Worm (Caenorhabditis elegans) whole organism, dauer: Measurements from ENCODE around the gene zip-1.
"Not testable (repeated sequence)": the region's sequence is repeated elsewhere in the genome, so short reads cannot be mapped to it uniquely, and the experiment has no call there.

Source experiments
- unc-62 ChIP-seq: sonication (generic microtip); optimal IDR thresholded peaks from 2 replicates; lab custom pipeline; 2017; ENCODE audit warnings: missing biosample characterization, missing genetic modification reagents, missing genetic modification characterization

zip-1 gene

DNA sequence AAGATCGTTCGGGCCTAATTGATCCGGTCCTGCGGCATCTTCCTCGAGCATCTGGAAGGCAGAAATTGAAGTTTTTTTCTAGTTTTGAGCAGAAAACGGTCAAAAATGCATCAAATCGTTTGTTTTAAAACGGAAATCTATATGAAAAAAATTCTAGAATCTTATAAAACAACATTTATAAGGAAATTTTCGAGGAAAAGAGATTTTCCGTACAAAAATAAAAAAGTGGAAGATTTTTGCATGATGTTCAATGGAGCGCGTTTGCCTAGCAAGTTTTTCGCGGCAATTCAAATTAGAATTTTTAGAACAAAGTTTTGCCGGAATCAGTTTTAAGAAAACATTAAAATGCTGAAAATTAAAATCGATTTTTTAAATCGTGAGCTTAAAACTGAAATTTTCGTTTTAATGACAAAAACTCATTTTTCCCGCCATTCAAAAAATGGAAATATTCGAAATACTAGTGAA is 43.7 kb downstream of the zip-1 start, which contains the start of gene pph-4.2:
Gene pph-4.2, minus strand, starts transcription at position 51 of the 465 bp plus-strand sequence.
- TF ChIP-seq unc-62 (GFP tag; lab: Kevin White, UChicago) = no peak

DNA sequence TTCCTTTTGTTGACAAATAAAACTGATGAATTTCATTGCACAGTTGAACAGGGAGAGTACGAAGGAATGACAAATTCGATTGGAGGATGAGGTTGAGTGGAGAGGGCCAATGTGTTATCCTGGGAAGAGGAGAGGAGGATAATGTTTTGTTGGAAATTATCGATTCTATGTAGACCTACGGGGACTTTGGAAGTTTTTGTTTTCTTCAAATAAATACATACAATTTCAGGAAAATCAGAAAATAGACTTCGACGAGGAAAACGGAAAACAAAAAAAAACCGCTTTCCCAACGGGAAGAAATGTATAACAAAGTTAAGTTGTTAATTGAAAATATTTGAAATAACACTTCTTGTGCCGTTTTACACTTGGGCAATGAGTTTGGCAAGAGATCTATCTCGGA is 50.2 kb downstream of the zip-1 start, which contains the start of gene Y49E10.4:
Gene Y49E10.4, minus strand, starts transcription at position 101 of the 400 bp plus-strand sequence.
- not testable (repeated sequence) for TF ChIP-seq unc-62 (GFP tag; lab: Kevin White, UChicago)

DNA sequence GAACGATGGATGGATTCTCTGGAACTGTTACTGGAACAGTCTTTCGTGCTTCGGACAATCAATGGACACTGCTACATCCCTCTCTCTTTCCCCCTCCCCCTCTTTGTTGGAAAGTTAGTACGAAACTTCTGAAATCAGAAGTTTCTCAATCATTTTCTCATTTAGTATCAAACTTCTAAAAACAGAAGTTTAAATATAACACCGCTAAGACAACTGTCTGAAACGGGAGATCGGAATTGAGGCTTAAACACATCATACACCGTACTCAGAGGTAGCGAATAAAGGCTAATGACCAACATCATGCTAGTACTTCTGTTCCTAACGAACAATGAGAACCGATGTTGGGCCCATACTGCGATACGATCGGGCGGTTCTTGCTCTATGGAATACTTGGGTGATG is 53.1 kb downstream of the zip-1 start, which contains the start of gene Y49E10.30:
Gene Y49E10.30, plus strand, starts transcription at position 301 of the 400 bp plus-strand sequence.
- not testable (repeated sequence) for TF ChIP-seq unc-62 (GFP tag; lab: Kevin White, UChicago)

DNA sequence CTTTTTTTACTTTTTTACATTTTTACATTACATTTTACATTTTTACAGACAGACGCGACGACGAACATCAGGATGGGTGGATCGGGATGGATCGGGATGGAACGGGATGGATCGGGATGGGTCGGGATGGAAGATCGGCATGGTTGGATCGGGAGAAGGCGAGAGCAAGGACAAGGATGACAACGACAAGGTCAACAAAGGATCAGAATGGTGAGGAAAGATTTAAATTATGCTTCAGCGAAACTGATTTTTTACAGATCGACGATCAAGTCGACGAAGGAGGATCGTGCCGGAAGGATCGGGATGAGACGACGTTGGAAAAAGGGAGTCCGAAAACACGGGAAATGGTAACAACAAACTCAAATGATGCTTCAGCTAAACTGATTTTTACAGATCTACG is 54.6 kb downstream of the zip-1 start:
- TF ChIP-seq unc-62 (GFP tag; lab: Kevin White, UChicago) = no peak
